Fruit fly (Drosophila melanogaster): ENCODE data around the gene Ttc26.

The Ttc26 gene

dm6 chr3R:15774128-15774527 is at the start of gene Ttc26:
TSS of gene Ttc26 (plus strand) at chr3R:15774416.
- TF ChIP-seq CTCF (optimal IDR thresholded peaks at IDR 0.05) (no peak), CG8478 (optimal IDR thresholded peaks at IDR 0.05) (no peak)

dm6 chr3R:15730629-15731028 is 43.6 kb upstream of the Ttc26 start:
- TF ChIP-seq CTCF (optimal IDR thresholded peaks at IDR 0.05) = peak; percentile 80 to 86
- no peak for TF ChIP-seq CG8478 (optimal IDR thresholded peaks at IDR 0.05)

- TF ChIP-seq CTCF (optimal IDR thresholded peaks at IDR 0.05) (no peak), CG8478 (optimal IDR thresholded peaks at IDR 0.05) (no peak)
Measured at dm6 chr3R:15731446-15731845, 42.8 kb upstream of the Ttc26 start, which contains the start of gene CG34274. TSS of gene CG34274 (plus strand) at chr3R:15731746.

- TF ChIP-seq CG8478 (optimal IDR thresholded peaks at IDR 0.05) (no peak), CTCF (optimal IDR thresholded peaks at IDR 0.05) (no peak)
Measured at dm6 chr3R:15744354-15744753, 29.9 kb upstream of the Ttc26 start, which contains the start of gene CG4520. TSS of gene CG4520 (plus strand) at chr3R:15744654.

dm6 chr3R:15762815-15763214 is 11.4 kb upstream of the Ttc26 start, which contains the start of gene CG12784:
TSS of gene CG12784 (plus strand) at chr3R:15763115.
- TF ChIP-seq CG8478 (optimal IDR thresholded peaks at IDR 0.05) = no peak
- TF ChIP-seq CTCF (optimal IDR thresholded peaks at IDR 0.05) = no peak

dm6 chr3R:15767338-15767737 is 6.9 kb upstream of the Ttc26 start, which contains the start of gene CG5623:
TSS of gene CG5623 (minus strand) at chr3R:15767438.
- TF ChIP-seq CTCF (optimal IDR thresholded peaks at IDR 0.05) (no peak), CG8478 (optimal IDR thresholded peaks at IDR 0.05) (no peak)

dm6 chr3R:15768900-15769299 is 5.3 kb upstream of the Ttc26 start:
- TF ChIP-seq CTCF (optimal IDR thresholded peaks at IDR 0.05) (no peak), CG8478 (optimal IDR thresholded peaks at IDR 0.05) (no peak)

- TF ChIP-seq CG8478 (optimal IDR thresholded peaks at IDR 0.05) = no peak
- TF ChIP-seq CTCF (optimal IDR thresholded peaks at IDR 0.05) = no peak
Measured at dm6 chr3R:15775242-15775641, 1.0 kb downstream of the Ttc26 start, which contains the start of gene CG45207. TSS of gene CG45207 (minus strand) at chr3R:15775342.

dm6 chr3R:15779505-15779904 is 5.3 kb downstream of the Ttc26 start, which contains the start of gene CG5614:
TSS of gene CG5614 (plus strand) at chr3R:15779805.
- TF ChIP-seq CG8478 (optimal IDR thresholded peaks at IDR 0.05) (no peak), CTCF (optimal IDR thresholded peaks at IDR 0.05) (no peak)

dm6 chr3R:15784298-15784697 is 10.1 kb downstream of the Ttc26 start:
- TF ChIP-seq CTCF (optimal IDR thresholded peaks at IDR 0.05) (no peak), CG8478 (optimal IDR thresholded peaks at IDR 0.05) (no peak)

- TF ChIP-seq CG8478 (optimal IDR thresholded peaks at IDR 0.05) = no peak
- no peak for TF ChIP-seq CTCF (optimal IDR thresholded peaks at IDR 0.05)
Measured at dm6 chr3R:15786538-15786937, 12.3 kb downstream of the Ttc26 start, which contains the start of gene CG9590. TSS of gene CG9590 (plus strand) at chr3R:15786703.

dm6 chr3R:15788221-15788620 is 14.0 kb downstream of the Ttc26 start, which contains the start of gene Uros2:
TSS of gene Uros2 (plus strand) at chr3R:15788521.
- TF ChIP-seq CG8478 (optimal IDR thresholded peaks at IDR 0.05) (no peak), CTCF (optimal IDR thresholded peaks at IDR 0.05) (no peak)

dm6 chr3R:15792427-15792826 is 18.2 kb downstream of the Ttc26 start, which contains the start of gene Acyp2:
TSS of gene Acyp2 (plus strand) at chr3R:15792688.
- peak in 1 of 2 experiments; percentile 44 for TF ChIP-seq CTCF (optimal IDR thresholded peaks at IDR 0.05)
- TF ChIP-seq CG8478 (optimal IDR thresholded peaks at IDR 0.05) = no peak

dm6 chr3R:15793372-15793802 is 19.2 kb downstream of the Ttc26 start, which contains the start of gene nsl1:
TSS of gene nsl1 (plus strand) at chr3R:15793782.
- TF ChIP-seq CTCF (optimal IDR thresholded peaks at IDR 0.05) (peak; percentile 20 to 32), CG8478 (optimal IDR thresholded peaks at IDR 0.05) (no peak)

- TF ChIP-seq CTCF (optimal IDR thresholded peaks at IDR 0.05) (no peak), CG8478 (optimal IDR thresholded peaks at IDR 0.05) (no peak)
Measured at dm6 chr3R:15794258-15794727, 20.1 kb downstream of the Ttc26 start.

dm6 chr3R:15802006-15802405 is 27.8 kb downstream of the Ttc26 start, which contains the start of gene CG9593:
TSS of gene CG9593 (plus strand) at chr3R:15802275.
- TF ChIP-seq CG8478 (optimal IDR thresholded peaks at IDR 0.05) = no peak
- no peak for TF ChIP-seq CTCF (optimal IDR thresholded peaks at IDR 0.05)
